Fruit fly (Drosophila melanogaster): ENCODE data around the gene ND-23.

dm6 chr3R:15875611-15876010 lies 38.7 kb upstream of the ND-23 start, which contains the start of gene CG31183:
- no peak for TF ChIP-seq Myc (optimal IDR thresholded peaks at IDR 0.05)
- no peak for TF ChIP-seq Sin3A (optimal IDR thresholded peaks at IDR 0.05)
